Fruit fly (Drosophila melanogaster) whole organism, embryonic: ENCODE measurements around the gene Cpr78E.

ENCODE experiments used
- CG10431 ChIP-seq: fragments of 200-800 bp; sonication (Bioruptor generic); optimal IDR thresholded peaks from 3 replicates; lab custom pipeline; 2018; ENCODE audit warnings: missing biosample characterization, mild to moderate bottlenecking, missing genetic modification characterization
- CG10462 ChIP-seq: fragments of 200-800 bp; sonication (Bioruptor generic); optimal IDR thresholded peaks from 2 replicates; lab custom pipeline; 2016; ENCODE audit warnings: missing biosample characterization, missing genetic modification characterization
- CG10543 ChIP-seq: fragments of 200-800 bp; sonication (Bioruptor generic); optimal IDR thresholded peaks from 3 replicates; lab custom pipeline; 2017; ENCODE audit warnings: missing biosample characterization, mild to moderate bottlenecking, missing genetic modification characterization, moderate library complexity
- CG12104 ChIP-seq: fragments of 200-800 bp; sonication (Bioruptor generic); optimal IDR thresholded peaks from 3 replicates; lab custom pipeline; 2016; ENCODE audit warnings: missing biosample characterization, missing genetic modification characterization
- CG14050 ChIP-seq: fragments of 200-800 bp; sonication (Bioruptor generic); IDR thresholded peaks from 3 replicates; pipeline ENCODE4 v1.3.6; 2022; ENCODE audit warnings: missing biosample characterization, missing genetic modification characterization
- CG14860 ChIP-seq: fragments of 200-800 bp; sonication (Bioruptor generic); IDR thresholded peaks from 3 replicates; pipeline ENCODE4 v1.3.6; 2022; ENCODE audit warnings: missing biosample characterization, missing genetic modification characterization; ENCODE audit not compliant: partially characterized antibody
- CG17385 ChIP-seq: fragments of 200-800 bp; sonication (Bioruptor generic); optimal IDR thresholded peaks from 3 replicates; lab custom pipeline; 2018; ENCODE audit warnings: missing biosample characterization, mild to moderate bottlenecking, missing genetic modification characterization
- CG1832 ChIP-seq: fragments of 200-800 bp; sonication (Bioruptor generic); optimal IDR thresholded peaks from 2 replicates; lab custom pipeline; 2017; ENCODE audit warnings: missing biosample characterization, mild to moderate bottlenecking, missing genetic modification characterization, inconsistent platforms
- CG2875 ChIP-seq: fragments of 200-800 bp; sonication (Bioruptor generic); optimal IDR thresholded peaks from 2 replicates; lab custom pipeline; 2017; ENCODE audit warnings: missing biosample characterization, mild to moderate bottlenecking, missing genetic modification characterization, missing genetic modification reagents
- CG31388 ChIP-seq: fragments of 200-800 bp; sonication (Bioruptor generic); optimal IDR thresholded peaks from 2 replicates; lab custom pipeline; 2016; ENCODE audit warnings: missing biosample characterization, missing genetic modification characterization
- CG3163 ChIP-seq: fragments of 200-800 bp; sonication (Bioruptor generic); optimal IDR thresholded peaks from 3 replicates; lab custom pipeline; 2016; ENCODE audit warnings: missing biosample characterization, missing genetic modification characterization
- CG6272 ChIP-seq: fragments of 200-800 bp; sonication (Bioruptor generic); IDR thresholded peaks from 2 replicates; pipeline ENCODE4 v1.3.6; 2022; ENCODE audit warnings: missing biosample characterization, missing genetic modification characterization
- CG6654 ChIP-seq: fragments of 200-800 bp; sonication (Bioruptor generic); optimal IDR thresholded peaks from 2 replicates; lab custom pipeline; 2017; ENCODE audit warnings: missing biosample characterization, mild to moderate bottlenecking, missing genetic modification characterization
- CG9727 ChIP-seq: fragments of 200-800 bp; sonication (Bioruptor generic); optimal IDR thresholded peaks from 3 replicates; lab custom pipeline; 2017; ENCODE audit warnings: missing biosample characterization, mild to moderate bottlenecking, missing genetic modification characterization
- D19B ChIP-seq: fragments of 200-800 bp; sonication (Bioruptor generic); optimal IDR thresholded peaks from 2 replicates; lab custom pipeline; 2017; ENCODE audit warnings: missing biosample characterization, mild to moderate bottlenecking, missing genetic modification characterization
- E2f1 ChIP-seq: fragments of 200-800 bp; sonication (Bioruptor generic); IDR thresholded peaks from 2 replicates; pipeline ENCODE4 v1.3.6; 2022; ENCODE audit warnings: missing biosample characterization, missing genetic modification characterization
- HLH4C ChIP-seq: fragments of 200-800 bp; sonication (Bioruptor generic); IDR thresholded peaks from 3 replicates; pipeline ENCODE4 v1.3.6; 2022; ENCODE audit warnings: missing biosample characterization, missing genetic modification characterization; ENCODE audit not compliant: partially characterized antibody
- Hsf ChIP-seq: fragments of 200-800 bp; sonication (Bioruptor generic); optimal IDR thresholded peaks from 3 replicates; lab custom pipeline; 2016; ENCODE audit warnings: missing biosample characterization, missing genetic modification characterization
- Jarid2 ChIP-seq: fragments of 200-800 bp; sonication (Bioruptor generic); optimal IDR thresholded peaks from 3 replicates; lab custom pipeline; 2017; ENCODE audit warnings: mild to moderate bottlenecking, missing biosample characterization, missing genetic modification reagents, missing genetic modification characterization
- MTF-1 ChIP-seq: fragments of 200-800 bp; sonication (Bioruptor generic); optimal IDR thresholded peaks from 2 replicates; lab custom pipeline; 2018; ENCODE audit warnings: missing biosample characterization, mild to moderate bottlenecking, missing genetic modification characterization, borderline replicate concordance
- Meics ChIP-seq: fragments of 200-800 bp; sonication (Bioruptor generic); optimal IDR thresholded peaks from 2 replicates; lab custom pipeline; 2017; ENCODE audit warnings: missing biosample characterization, mild to moderate bottlenecking, missing genetic modification characterization
- Nf-YC ChIP-seq: fragments of 200-800 bp; optimal IDR thresholded peaks from 3 replicates; lab custom pipeline; 2019; ENCODE audit warnings: missing biosample characterization, mild to moderate bottlenecking, missing genetic modification characterization, moderate library complexity
- Poxn ChIP-seq: fragments of 200-800 bp; sonication (Bioruptor generic); IDR thresholded peaks from 2 replicates; pipeline ENCODE4 v1.3.6; 2022; ENCODE audit warnings: missing biosample characterization, missing genetic modification characterization
- Side ChIP-seq: fragments of 200-800 bp; sonication (Bioruptor generic); optimal IDR thresholded peaks from 2 replicates; lab custom pipeline; 2016; ENCODE audit warnings: missing biosample characterization, missing genetic modification characterization
- Sox102F ChIP-seq: fragments of 200-800 bp; sonication (Bioruptor generic); optimal IDR thresholded peaks from 2 replicates; lab custom pipeline; 2018; ENCODE audit warnings: missing biosample characterization, mild to moderate bottlenecking, missing genetic modification characterization, moderate library complexity
- Sry-β ChIP-seq: fragments of 200-800 bp; sonication (Bioruptor generic); optimal IDR thresholded peaks from 2 replicates; lab custom pipeline; 2018; ENCODE audit warnings: missing biosample characterization, mild to moderate bottlenecking, missing genetic modification characterization, moderate library complexity
- Sry-δ ChIP-seq: fragments of 200-800 bp; sonication (Bioruptor generic); optimal IDR thresholded peaks from 2 replicates; lab custom pipeline; 2016; ENCODE audit warnings: missing biosample characterization, missing genetic modification characterization
- Stat92E ChIP-seq, 3 experiments: fragments of >200 bp in 2 of 3; fragments of 200-800 bp in 1 of 3; sonication (Bioruptor generic) in 1 of 3; optimal IDR thresholded peaks; 2 replicates each; lab custom pipeline; 2017 to 2019; ENCODE audit warnings: missing biosample characterization in 3 of 3, missing genetic modification characterization in 3 of 3, mild to moderate bottlenecking in 1 of 3, moderate library complexity in 1 of 3
- bab2 ChIP-seq: fragments of 200-800 bp; sonication (Bioruptor generic); optimal IDR thresholded peaks from 2 replicates; lab custom pipeline; 2016; ENCODE audit warnings: missing biosample characterization, missing genetic modification characterization
- bcd ChIP-seq: fragments of 200-800 bp; sonication (Bioruptor generic); optimal IDR thresholded peaks from 2 replicates; lab custom pipeline; 2017; ENCODE audit warnings: missing biosample characterization, mild to moderate bottlenecking, missing genetic modification characterization
- crc ChIP-seq: fragments of 200-800 bp; sonication (Bioruptor generic); optimal IDR thresholded peaks from 2 replicates; lab custom pipeline; 2016; ENCODE audit warnings: missing biosample characterization, missing genetic modification characterization
- cwo ChIP-seq: fragments of 200-800 bp; sonication (Bioruptor generic); optimal IDR thresholded peaks from 3 replicates; lab custom pipeline; 2017; ENCODE audit warnings: missing biosample characterization, missing genetic modification characterization, mild to moderate bottlenecking, moderate library complexity, missing genetic modification reagents
- fd96Cb ChIP-seq: fragments of 200-800 bp; sonication (Bioruptor generic); optimal IDR thresholded peaks from 2 replicates; lab custom pipeline; 2018; ENCODE audit warnings: missing biosample characterization, mild to moderate bottlenecking, missing genetic modification characterization, moderate library complexity
- gcm ChIP-seq: fragments of 200-800 bp; sonication (Bioruptor generic); optimal IDR thresholded peaks from 2 replicates; lab custom pipeline; 2019; ENCODE audit warnings: missing biosample characterization, mild to moderate bottlenecking, missing genetic modification characterization, moderate library complexity
- gfzf ChIP-seq: fragments of 200-800 bp; sonication (Bioruptor generic); optimal IDR thresholded peaks from 2 replicates; lab custom pipeline; 2016; ENCODE audit warnings: missing biosample characterization, mild to moderate bottlenecking, missing genetic modification characterization, moderate library complexity
- h ChIP-seq: fragments of >200 bp; optimal IDR thresholded peaks from 2 replicates; lab custom pipeline; 2017
- mirr ChIP-seq: fragments of 200-800 bp; sonication (Bioruptor generic); optimal IDR thresholded peaks from 3 replicates; lab custom pipeline; 2018; ENCODE audit warnings: missing biosample characterization, mild to moderate bottlenecking, missing genetic modification characterization
- nom ChIP-seq: fragments of 200-800 bp; sonication (Bioruptor generic); optimal IDR thresholded peaks from 2 replicates; lab custom pipeline; 2017; ENCODE audit warnings: missing biosample characterization, missing genetic modification characterization, mild to moderate bottlenecking, moderate library complexity, missing genetic modification reagents
- pho ChIP-seq: fragments of 200-800 bp; sonication (Bioruptor generic); optimal IDR thresholded peaks from 2 replicates; lab custom pipeline; 2016; ENCODE audit warnings: missing biosample characterization, missing genetic modification characterization
- pros ChIP-seq: fragments of 200-800 bp; sonication (Bioruptor generic); optimal IDR thresholded peaks from 3 replicates; lab custom pipeline; 2019; ENCODE audit warnings: missing biosample characterization, mild to moderate bottlenecking, missing genetic modification characterization, moderate library complexity
- row ChIP-seq: fragments of 200-800 bp; sonication (Bioruptor generic); IDR thresholded peaks from 3 replicates; pipeline ENCODE4 v1.3.6; 2022; ENCODE audit warnings: missing biosample characterization, missing genetic modification characterization
- schlank ChIP-seq: fragments of 200-800 bp; sonication (Bioruptor generic); optimal IDR thresholded peaks from 2 replicates; lab custom pipeline; 2018; ENCODE audit warnings: missing biosample characterization, mild to moderate bottlenecking, missing genetic modification characterization
- sens ChIP-seq: fragments of 200-800 bp; sonication (Bioruptor generic); peaks from one replicate; lab custom pipeline; 2016; ENCODE audit warnings: missing biosample characterization, missing genetic modification characterization
- slbo ChIP-seq: fragments of 200-800 bp; sonication (Bioruptor generic); IDR thresholded peaks from 2 replicates; pipeline ENCODE4 v1.3.6; 2022; ENCODE audit warnings: missing biosample characterization, missing genetic modification characterization
- stc ChIP-seq: fragments of 200-800 bp; sonication (Bioruptor generic); IDR thresholded peaks from 2 replicates; pipeline ENCODE4 v1.3.6; 2022; ENCODE audit warnings: missing biosample characterization, missing genetic modification characterization
- stwl ChIP-seq: fragments of 200-800 bp; sonication (Bioruptor generic); optimal IDR thresholded peaks from 3 replicates; lab custom pipeline; 2018; ENCODE audit warnings: missing biosample characterization, mild to moderate bottlenecking, missing genetic modification characterization, moderate library complexity
- vnd ChIP-seq: fragments of 200-800 bp; sonication (Bioruptor generic); IDR thresholded peaks from 3 replicates; pipeline ENCODE4 v1.3.6; 2022; ENCODE audit warnings: missing biosample characterization, missing genetic modification characterization; ENCODE audit not compliant: partially characterized antibody

The Cpr78E gene

dm6 chr3L:21640815-21641214, 26.0 kb downstream of the Cpr78E start, which contains the start of gene Atox1 (continued):
- TF ChIP-seq CG10543 (GFP tag; lab: Kevin White, UChicago) (peak; percentile 58), bab2 (GFP tag; lab: Kevin White, UChicago) (no peak), CG6654 (GFP tag; lab: Kevin White, UChicago) (no peak), schlank (tag; lab: Kevin White, UChicago) (no peak), bcd (GFP tag; lab: Kevin White, UChicago) (peak; percentile 57), gfzf (peak; percentile 99), Sox102F (GFP tag; lab: Kevin White, UChicago) (no peak), MTF-1 (GFP tag; lab: Kevin White, UChicago) (no peak), CG14860 (GFP tag; lab: Robert Waterston, UW) (no peak), pho (GFP tag; lab: Kevin White, UChicago) (peak; percentile 67), Jarid2 (GFP tag; lab: Kevin White, UChicago) (peak; percentile 21), CG31388 (GFP tag; lab: Kevin White, UChicago) (no peak), CG17385 (GFP tag; lab: Kevin White, UChicago) (no peak), Nf-YC (tag; lab: Kevin White, UChicago) (peak; percentile 41), Poxn (GFP tag; lab: Robert Waterston, UW) (no peak), CG3163 (GFP tag; lab: Kevin White, UChicago) (peak; percentile 27), CG14050 (GFP tag; lab: Robert Waterston, UW) (no peak), D19B (GFP tag; lab: Kevin White, UChicago) (no peak), stwl (tag; lab: Kevin White, UChicago) (peak; percentile 77), CG9727 (no peak), row (GFP tag; lab: Robert Waterston, UW) (peak; percentile 23; the same call in 1 of the 3 replicates), mirr (GFP tag; lab: Kevin White, UChicago) (peak; percentile 54), stc (peak; percentile 30; the same call in 1 of the 2 replicates), HLH4C (GFP tag; lab: Robert Waterston, UW) (no peak), nom (peak; percentile 53), crc (GFP tag; lab: Kevin White, UChicago) (no peak), CG10431 (GFP tag; lab: Kevin White, UChicago) (no peak), pros (GFP tag; lab: Kevin White, UChicago) (no peak), Side (no peak)

dm6 chr3L:21639059-21639458, 27.7 kb downstream of the Cpr78E start, which contains the start of gene CG32445:
Gene CG32445, plus strand, starts transcription at chr3L:21639359.
- TF ChIP-seq CG6272 (GFP tag; lab: Robert Waterston, UW) (no peak), E2f1 (GFP tag; lab: Robert Waterston, UW) (no peak)

DNA sequence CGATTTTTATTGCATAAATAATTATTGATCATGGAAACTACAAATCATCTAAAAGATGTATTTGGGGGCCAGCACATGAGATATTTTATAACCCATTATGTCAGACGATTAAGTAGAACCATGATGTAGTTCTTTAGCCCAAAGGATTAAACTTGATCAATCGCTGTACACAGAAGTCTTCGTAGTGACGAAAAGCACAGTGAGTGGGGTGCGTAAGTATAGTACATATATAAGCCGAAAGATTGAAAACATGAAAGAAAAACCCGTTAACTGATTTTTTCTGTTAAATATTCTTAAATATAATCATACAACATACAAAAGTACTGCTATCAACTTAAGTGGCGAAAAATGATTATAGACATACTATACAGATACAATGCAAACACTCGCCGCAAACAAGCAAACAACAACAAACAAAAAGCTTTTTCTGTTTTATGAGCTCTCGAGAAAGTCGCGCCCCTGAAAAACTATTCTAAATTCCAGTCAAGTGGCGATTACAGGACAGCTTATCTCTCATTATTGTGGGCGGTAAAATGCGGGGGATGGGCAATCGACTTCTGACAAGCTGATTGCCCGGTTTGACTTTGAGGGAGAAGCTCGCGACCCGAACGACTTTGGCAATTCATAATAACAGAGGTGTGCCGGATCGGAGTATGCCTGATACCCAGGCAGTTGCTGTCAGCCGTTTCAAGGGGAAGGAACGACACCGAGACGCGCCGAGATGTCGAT, 30.4 kb downstream of the Cpr78E start, which contains the start of gene CG32444:
Gene CG32444 (plus strand): TSS at position 683 of the 729 bp plus-strand sequence.
- TF ChIP-seq slbo (GFP tag; lab: Robert Waterston, UW) (no peak), vnd (0 out of 3 replicates have a peak, but pooled peaks have one; percentile 12), gcm (no peak), cwo (GFP tag; lab: Kevin White, UChicago) (peak; percentile 11), Meics (GFP tag; lab: Kevin White, UChicago) (peak; percentile 61), Sry-δ (GFP tag; lab: Kevin White, UChicago) (no peak), CG10543 (GFP tag; lab: Kevin White, UChicago) (no peak), CG2875 (GFP tag; lab: Kevin White, UChicago) (no peak), Sry-β (no peak), h (lab: Kevin White, UChicago) (no peak), fd96Cb (tag; lab: Kevin White, UChicago) (no peak), CG10462 (GFP tag; lab: Kevin White, UChicago) (no peak), CG1832 (no peak), CG12104 (GFP tag; lab: Kevin White, UChicago) (no peak), Hsf (GFP tag; lab: Kevin White, UChicago) (no peak), Jarid2 (GFP tag; lab: Kevin White, UChicago) (no peak), sens (GFP tag; lab: Kevin White, UChicago) (peak; percentile 63), Stat92E (GFP tag; optimal IDR thresholded peaks at IDR 0.05; lab: Kevin White, UChicago) (no peak)
